Worm (Caenorhabditis elegans): Measurements from ENCODE around the gene hsp-4.

- TF ChIP-seq somi-1 (GFP tag; optimal IDR thresholded peaks at IDR 0.05): no peak
- TF ChIP-seq rec-8 (tag; optimal IDR thresholded peaks at IDR 0.05): no peak
- TF ChIP-seq nfya-2 (GFP tag; IDR thresholded peaks at IDR 0.05): no peak
- no peak for TF ChIP-seq ztf-22 (GFP tag; optimal IDR thresholded peaks at IDR 0.05)
- TF ChIP-seq hmg-1.2 (GFP tag; IDR thresholded peaks at IDR 0.05): no peak
- no peak for TF ChIP-seq dpl-1 (GFP tag; optimal IDR thresholded peaks at IDR 0.05)
These were observed 26.2 kb downstream of the hsp-4 start for ce11 chrII:7326199-7326598.

Data from whole organism, young adult.